Worm (Caenorhabditis elegans) whole organism, L4/young adult: ENCODE measurements around the gene igdb-3.

Experiments used
- W03F9.2 ChIP-seq: fragments of 150-350 bp; optimal IDR thresholded peaks from 2 replicates; lab custom pipeline; 2014; ENCODE audit warnings: missing biosample characterization, missing genetic modification characterization
- dao-5 ChIP-seq: sonication (generic microtip); optimal IDR thresholded peaks from 2 replicates; lab custom pipeline; 2016; ENCODE audit warnings: missing genotype, missing genetic modification characterization, moderate library complexity, missing compliant biosample characterization
- him-1 ChIP-seq: sonication (generic microtip); optimal IDR thresholded peaks from 2 replicates; lab custom pipeline; 2016; ENCODE audit warnings: missing genotype, missing genetic modification reagents, missing genetic modification characterization, missing compliant biosample characterization

DNA sequence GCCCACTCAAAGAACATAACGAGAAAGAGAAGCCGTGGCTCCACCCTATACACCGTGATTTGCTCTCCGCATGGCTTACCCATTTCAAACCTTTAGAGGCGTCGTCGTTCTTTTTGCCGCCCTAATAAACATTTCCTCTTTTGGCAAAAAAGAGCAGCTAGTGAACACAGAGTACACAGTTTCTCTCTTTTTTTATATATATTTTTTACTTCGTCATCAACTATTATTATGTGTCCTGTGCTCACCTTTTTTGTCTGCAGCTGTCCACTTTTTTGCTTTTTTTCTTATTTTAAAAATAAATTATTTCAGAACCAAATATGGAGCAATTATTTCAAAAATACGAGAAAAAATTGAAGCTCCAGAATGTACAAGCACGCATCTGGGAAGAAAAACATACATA, 15.6 kb upstream of the igdb-3 start, which contains the start of gene C03B1.2:
- no peak for TF ChIP-seq him-1 (tag; lab: Kevin White, UChicago)
- TF ChIP-seq W03F9.2 (tag; lab: Kevin White, UChicago) = no peak
- TF ChIP-seq dao-5 (tag; lab: Kevin White, UChicago) = no peak
